Worm (Caenorhabditis elegans): Measurements from ENCODE around the gene col-184.

Gene col-184

DNA sequence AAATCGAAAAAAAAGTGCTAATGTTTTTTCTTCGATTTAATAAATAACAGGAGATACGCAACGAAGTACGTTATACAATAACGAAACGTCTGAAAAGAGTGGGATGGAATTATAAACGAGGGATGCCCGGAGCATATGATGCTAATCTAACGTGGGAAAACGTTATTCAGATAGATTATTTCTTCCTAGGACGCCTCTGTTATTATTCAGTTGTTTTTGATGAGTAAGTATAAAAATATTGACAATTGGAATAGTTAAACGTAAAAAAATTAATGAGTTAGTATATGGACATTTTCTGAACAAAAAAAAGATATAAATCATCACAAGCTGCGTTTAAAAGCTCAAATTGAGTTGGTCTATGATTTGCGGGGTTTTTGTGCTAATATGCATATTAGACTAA lies 15.6 kb downstream of the col-184 start, which contains the start of gene srd-51:
Gene srd-51 (minus strand): TSS at position 101 of the 400 bp plus-strand sequence.
- TF ChIP-seq mel-28 (tag; optimal IDR thresholded peaks at IDR 0.05; ENCODE audit: borderline replicate concordance), result no peak
- TF ChIP-seq snpc-1.1 (tag; optimal IDR thresholded peaks at IDR 0.05; ENCODE audit: insufficient read depth), result no peak
- no peak for TF ChIP-seq rec-8 (tag; optimal IDR thresholded peaks at IDR 0.05)
- no peak for TF ChIP-seq lir-1 (GFP tag; conservative IDR thresholded peaks at IDR 0.05)
- TF ChIP-seq hmg-1.2 (GFP tag; IDR thresholded peaks at IDR 0.05), result no peak
- no peak for TF ChIP-seq egl-44 (GFP tag; IDR thresholded peaks at IDR 0.05)

DNA sequence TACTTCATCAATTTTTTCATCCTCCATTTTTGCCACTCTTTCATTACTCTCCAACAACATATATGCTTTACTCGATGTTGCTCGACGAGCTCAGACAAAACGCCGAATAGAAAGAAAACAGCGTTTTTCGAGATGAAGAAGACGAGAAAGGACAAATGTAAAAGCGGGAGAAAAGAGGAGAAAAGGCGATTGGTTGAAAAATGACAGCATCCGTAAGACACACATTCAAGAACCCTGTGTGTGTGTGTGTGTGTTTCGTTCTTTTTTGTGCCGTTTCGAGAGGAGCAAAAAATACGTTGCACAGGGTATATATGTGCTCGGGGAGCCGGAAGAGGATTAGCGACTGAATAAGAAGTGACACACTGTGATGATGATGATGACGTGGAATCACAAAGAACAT lies 24.5 kb downstream of the col-184 start:
- TF ChIP-seq ztf-28 (GFP tag; IDR thresholded peaks at IDR 0.05), result no peak
- no peak for TF ChIP-seq K12H6.12 (tag; optimal IDR thresholded peaks at IDR 0.05)
- no peak for TF ChIP-seq hlh-12 (tag; optimal IDR thresholded peaks at IDR 0.05)
- TF ChIP-seq rcor-1 (GFP tag; IDR thresholded peaks at IDR 0.05), result no peak
- no peak for TF ChIP-seq lag-1 (GFP tag; IDR thresholded peaks at IDR 0.05)
- no peak for TF ChIP-seq F23B12.7 (tag; optimal IDR thresholded peaks at IDR 0.05; ENCODE audit: insufficient read depth)
- TF ChIP-seq ceh-100 (GFP tag; IDR thresholded peaks at IDR 0.05), result no peak
- no peak for TF ChIP-seq hsf-1 (GFP tag; IDR thresholded peaks at IDR 0.05)
- TF ChIP-seq Y67H2A.10 (GFP tag; conservative IDR thresholded peaks at IDR 0.05), result no peak
- TF ChIP-seq C17E4.6 (GFP tag; IDR thresholded peaks at IDR 0.05), result no peak
- TF ChIP-seq fkh-3 (tag; optimal IDR thresholded peaks at IDR 0.05), result no peak
- no peak for TF ChIP-seq gei-17 (GFP tag; optimal IDR thresholded peaks at IDR 0.05)
- no peak for TF ChIP-seq mel-28 (tag; optimal IDR thresholded peaks at IDR 0.05; ENCODE audit: borderline replicate concordance)
- no peak for TF ChIP-seq ama-1 (optimal IDR thresholded peaks at IDR 0.05)
- TF ChIP-seq ama-1 (GFP tag; optimal IDR thresholded peaks at IDR 0.05), result no peak
- no peak for TF ChIP-seq lsy-27 (tag; optimal IDR thresholded peaks at IDR 0.05; ENCODE audit: borderline replicate concordance, insufficient read depth)
- TF ChIP-seq zim-3 (tag; optimal IDR thresholded peaks at IDR 0.05), result no peak
- no peak for TF ChIP-seq ceh-27 (GFP tag; optimal IDR thresholded peaks at IDR 0.05)
- no peak for TF ChIP-seq D2030.7 (GFP tag; IDR thresholded peaks at IDR 0.05)
- TF ChIP-seq F39B2.1 (GFP tag; IDR thresholded peaks at IDR 0.05), result no peak

DNA sequence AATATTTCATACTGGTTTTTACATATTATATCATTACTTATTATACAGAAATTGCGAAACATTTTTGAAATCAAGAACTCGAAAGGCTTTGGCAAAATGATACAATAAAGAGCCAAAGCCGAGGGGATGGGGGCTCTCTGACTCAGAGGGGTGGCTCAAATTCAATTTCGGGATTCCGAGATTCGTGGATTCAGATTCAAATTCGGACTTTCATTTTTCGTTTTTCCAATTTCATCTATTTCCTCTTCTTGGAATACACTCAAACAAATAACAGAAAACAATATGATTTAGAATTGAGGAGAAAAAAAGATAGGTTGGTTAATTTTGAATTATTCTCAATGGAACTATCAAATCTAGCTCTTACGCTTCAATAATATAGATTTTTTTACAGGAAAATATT lies 29.8 kb downstream of the col-184 start:
- no peak for TF ChIP-seq Y79H2A.3 (GFP tag; conservative IDR thresholded peaks at IDR 0.05)
- TF ChIP-seq nhr-120 (GFP tag; IDR thresholded peaks at IDR 0.05), result no peak
- no peak for TF ChIP-seq athp-1 (tag; optimal IDR thresholded peaks at IDR 0.05)
- TF ChIP-seq Y53F4B.3 (GFP tag; IDR thresholded peaks at IDR 0.05), result no peak
- TF ChIP-seq F33H1.4 (GFP tag; IDR thresholded peaks at IDR 0.05), result no peak
- TF ChIP-seq egl-44 (GFP tag; IDR thresholded peaks at IDR 0.05), result no peak
- TF ChIP-seq ZK185.1 (tag; optimal IDR thresholded peaks at IDR 0.05; ENCODE audit: poor library complexity, severe bottlenecking), result no peak
- no peak for TF ChIP-seq zim-3 (tag; optimal IDR thresholded peaks at IDR 0.05)
- TF ChIP-seq F57A8.1 (GFP tag; optimal IDR thresholded peaks at IDR 0.05), result no peak
- TF ChIP-seq zfh-2 (GFP tag; conservative IDR thresholded peaks at IDR 0.05), result no peak
- TF ChIP-seq Y53G8AR.9 (GFP tag; conservative IDR thresholded peaks at IDR 0.05), result no peak
- no peak for TF ChIP-seq sptf-2 (GFP tag; optimal IDR thresholded peaks at IDR 0.05)
- TF ChIP-seq F37B4.10 (GFP tag; IDR thresholded peaks at IDR 0.05), result no peak
- TF ChIP-seq Y95B8A.8 (GFP tag; IDR thresholded peaks at IDR 0.05), result no peak
- no peak for TF ChIP-seq ccch-3 (GFP tag; optimal IDR thresholded peaks at IDR 0.05)
- no peak for TF ChIP-seq lag-1 (GFP tag; IDR thresholded peaks at IDR 0.05)
